Worm (Caenorhabditis elegans): ENCODE data around the gene F53C3.8.

Gene F53C3.8

DNA sequence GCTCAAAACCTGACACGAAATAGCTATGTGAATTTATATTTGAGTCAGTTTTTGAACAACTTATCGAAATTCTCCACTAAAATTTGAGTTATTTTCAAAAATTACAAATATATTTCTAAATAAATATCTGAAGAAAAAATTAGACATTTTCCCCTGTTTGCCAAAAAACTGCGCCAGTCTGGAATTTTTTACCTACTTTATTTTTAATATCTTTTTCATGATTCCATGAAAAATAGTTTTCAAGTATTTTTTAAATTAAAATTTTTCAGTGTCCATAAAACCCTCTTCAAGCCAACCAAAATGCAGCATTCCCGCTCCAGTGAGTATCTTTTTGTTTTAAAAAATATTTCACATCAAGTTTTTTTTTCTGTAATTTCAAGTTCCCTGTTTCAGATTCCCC, at the start of gene F53C3.8:
Gene F53C3.8 (plus strand): TSS at position 301 of the 400 bp plus-strand sequence.
- no peak for TF ChIP-seq ceh-9 (tag; optimal IDR thresholded peaks at IDR 0.05)
- no peak for TF ChIP-seq syd-9 (tag; optimal IDR thresholded peaks at IDR 0.05)
- TF ChIP-seq Y22D7AL.16 (tag; optimal IDR thresholded peaks at IDR 0.05), result no peak
- TF ChIP-seq tbx-7 (tag; optimal IDR thresholded peaks at IDR 0.05), result no peak
- TF ChIP-seq elt-2 (tag; optimal IDR thresholded peaks at IDR 0.05), result no peak
- no peak for TF ChIP-seq ceh-34 (tag; optimal IDR thresholded peaks at IDR 0.05)
- TF ChIP-seq ceh-6 (GFP tag; optimal IDR thresholded peaks at IDR 0.05), result no peak
- TF ChIP-seq hlh-30 (tag; optimal IDR thresholded peaks at IDR 0.05; ENCODE audit: insufficient read depth), result no peak
- no peak for TF ChIP-seq fkh-6 (tag; optimal IDR thresholded peaks at IDR 0.05)
- TF ChIP-seq rnt-1 (tag; optimal IDR thresholded peaks at IDR 0.05), result no peak

DNA sequence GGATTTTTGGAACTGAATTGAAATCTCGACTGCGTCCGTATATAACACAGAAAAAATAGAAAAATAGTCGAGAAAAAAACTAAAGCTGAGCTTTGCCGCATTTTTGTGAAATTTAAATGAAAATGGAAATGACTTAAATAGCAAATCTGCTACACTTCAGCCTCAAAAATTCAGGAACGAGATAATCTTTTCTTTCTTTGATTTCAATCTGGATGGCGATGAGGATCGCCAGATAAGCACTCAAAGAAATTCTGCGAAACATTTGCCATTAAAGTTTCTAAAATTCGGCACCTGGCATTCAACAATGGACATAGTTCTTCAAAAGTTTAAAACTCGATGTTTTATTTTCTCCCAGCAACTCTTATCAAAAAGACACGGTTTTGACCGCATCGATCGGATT, 47.9 kb upstream of the F53C3.8 start, which contains the start of the genes C17A2.7 and C17A2.3:
Gene C17A2.7 (minus strand): TSS at position 101 of the 400 bp plus-strand sequence.
Gene C17A2.3 (plus strand): TSS at position 305 of the 400 bp plus-strand sequence.
- TF ChIP-seq ceh-34 (tag; optimal IDR thresholded peaks at IDR 0.05), result no peak
- TF ChIP-seq odd-2 (tag; optimal IDR thresholded peaks at IDR 0.05), result no peak
- TF ChIP-seq ceh-31 (tag; optimal IDR thresholded peaks at IDR 0.05), result no peak
- TF ChIP-seq fkh-6 (tag; optimal IDR thresholded peaks at IDR 0.05), result no peak
- no peak for TF ChIP-seq ceh-22 (tag; optimal IDR thresholded peaks at IDR 0.05)
- no peak for TF ChIP-seq zip-5 (tag; optimal IDR thresholded peaks at IDR 0.05)
- no peak for TF ChIP-seq dmd-4 (tag; optimal IDR thresholded peaks at IDR 0.05; ENCODE audit: borderline replicate concordance)
- no peak for TF ChIP-seq F13H6.1 (tag; optimal IDR thresholded peaks at IDR 0.05)
- TF ChIP-seq sox-2 (GFP tag; IDR thresholded peaks at IDR 0.05), result no peak
- TF ChIP-seq unc-3 (GFP tag; conservative IDR thresholded peaks at IDR 0.05), result no peak
- no peak for TF ChIP-seq unc-3 (tag; optimal IDR thresholded peaks at IDR 0.05)
- TF ChIP-seq pqm-1 (tag; optimal IDR thresholded peaks at IDR 0.05), result no peak
- no peak for TF ChIP-seq ref-2 (tag; optimal IDR thresholded peaks at IDR 0.05)
- TF ChIP-seq hlh-15 (tag; optimal IDR thresholded peaks at IDR 0.05), result no peak

DNA sequence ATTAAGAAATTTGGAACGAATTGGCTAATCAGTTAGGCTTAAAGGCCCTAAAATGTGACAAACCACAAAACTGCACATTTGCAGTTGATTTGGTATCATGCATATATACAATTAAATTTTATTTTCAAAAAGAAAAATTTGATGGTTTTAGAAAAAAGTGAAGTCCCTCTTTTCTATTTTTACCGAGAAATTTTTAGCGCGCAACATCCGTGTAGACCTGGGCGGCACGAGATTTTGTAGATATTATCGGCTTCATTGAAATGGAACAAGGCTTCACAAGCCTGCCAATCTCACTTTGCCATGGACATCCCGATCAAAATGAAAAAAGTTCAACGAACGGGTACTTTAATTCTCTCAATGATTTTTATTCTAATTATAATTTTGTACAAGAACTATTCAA, 45.2 kb upstream of the F53C3.8 start, which contains the start of gene C17A2.2:
Gene C17A2.2 (plus strand): TSS at position 301 of the 400 bp plus-strand sequence.
- TF ChIP-seq lim-6 (tag; optimal IDR thresholded peaks at IDR 0.05), result no peak
- no peak for TF ChIP-seq che-1 (tag; optimal IDR thresholded peaks at IDR 0.05)
- no peak for TF ChIP-seq dve-1 (tag; optimal IDR thresholded peaks at IDR 0.05)
- TF ChIP-seq ceh-45 (GFP tag; IDR thresholded peaks at IDR 0.05), result no peak
- TF ChIP-seq pat-9 (tag; optimal IDR thresholded peaks at IDR 0.05), result no peak
- no peak for TF ChIP-seq K09A11.1 (tag; optimal IDR thresholded peaks at IDR 0.05; ENCODE audit: insufficient read depth)
- TF ChIP-seq eyg-1 (tag; optimal IDR thresholded peaks at IDR 0.05), result no peak
- no peak for TF ChIP-seq unc-42 (tag; optimal IDR thresholded peaks at IDR 0.05)
- no peak for TF ChIP-seq tbx-7 (tag; optimal IDR thresholded peaks at IDR 0.05)
- TF ChIP-seq ceh-24 (tag; optimal IDR thresholded peaks at IDR 0.05), result no peak
- TF ChIP-seq hlh-6 (tag; optimal IDR thresholded peaks at IDR 0.05), result no peak
- TF ChIP-seq ceh-30 (tag; optimal IDR thresholded peaks at IDR 0.05), result no peak
- no peak for TF ChIP-seq ceh-34 (tag; optimal IDR thresholded peaks at IDR 0.05)
- TF ChIP-seq ama-1 (optimal IDR thresholded peaks at IDR 0.05), result no peak
- no peak for TF ChIP-seq gmeb-2 (tag; optimal IDR thresholded peaks at IDR 0.05)
- no peak for TF ChIP-seq tbx-2 (tag; optimal IDR thresholded peaks at IDR 0.05)
- no peak for TF ChIP-seq unc-3 (GFP tag; conservative IDR thresholded peaks at IDR 0.05)
- no peak for TF ChIP-seq unc-3 (tag; optimal IDR thresholded peaks at IDR 0.05)
- no peak for TF ChIP-seq npax-4 (tag; optimal IDR thresholded peaks at IDR 0.05)

DNA sequence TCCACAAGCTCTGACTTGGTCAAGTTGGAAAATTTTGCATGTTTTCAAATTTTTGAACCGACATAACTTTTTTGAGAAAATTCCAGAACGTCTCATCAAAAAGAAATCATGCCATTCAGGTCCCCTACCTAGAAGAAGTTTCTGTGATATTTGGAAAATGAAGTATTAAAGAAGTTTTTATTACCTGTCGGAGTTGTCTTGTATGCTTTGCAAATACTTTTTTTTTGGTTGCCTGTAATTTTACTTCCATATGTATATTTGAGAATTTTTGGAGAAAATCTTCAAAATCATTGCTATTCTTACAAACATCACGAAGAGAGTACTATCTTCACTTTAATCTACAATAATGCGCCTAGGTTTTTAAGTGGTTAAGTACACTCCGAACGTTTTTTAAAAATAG, 40.6 kb upstream of the F53C3.8 start, which contains the start of gene nhr-72:
Gene nhr-72 (minus strand): TSS at position 101 of the 400 bp plus-strand sequence.
- TF ChIP-seq syd-9 (tag; optimal IDR thresholded peaks at IDR 0.05), result no peak

All from whole organism, late embryonic.